Worm (Caenorhabditis elegans) whole organism, L2 larva: ENCODE data around the gene F56D6.19.
"Not testable (repeated sequence)": the region's sequence is repeated elsewhere in the genome, so short reads cannot be mapped to it uniquely, and the experiment has no call there.

Experiments used
- C34F6.9 ChIP-seq: fragments of 150-350 bp; optimal IDR thresholded peaks from 2 replicates; lab custom pipeline; 2014; ENCODE audit warnings: missing biosample characterization, missing genetic modification characterization
- F13H6.1 ChIP-seq: sonication (generic microtip); optimal IDR thresholded peaks from 2 replicates; lab custom pipeline; 2016; ENCODE audit warnings: missing genetic modification characterization, missing compliant biosample characterization
- Y55F3AM.14 ChIP-seq: fragments of 200-800 bp; sonication (Bioruptor generic); optimal IDR thresholded peaks from 2 replicates; lab custom pipeline; 2018; ENCODE audit warnings: mild to moderate bottlenecking, missing genetic modification characterization, missing compliant biosample characterization
- alr-1 ChIP-seq: fragments of 150-350 bp; optimal IDR thresholded peaks from 2 replicates; lab custom pipeline; 2014; ENCODE audit warnings: missing biosample characterization, missing genetic modification characterization
- aly-2 ChIP-seq: fragments of 150-350 bp; optimal IDR thresholded peaks from 2 replicates; lab custom pipeline; 2014; ENCODE audit warnings: missing biosample characterization, missing genetic modification characterization
- blmp-1 ChIP-seq: sonication (generic microtip); optimal IDR thresholded peaks from 2 replicates; lab custom pipeline; 2017; ENCODE audit warnings: missing genetic modification characterization, mild to moderate bottlenecking, missing compliant biosample characterization, antibody characterized with exemption, moderate library complexity; ENCODE audit not compliant: insufficient read depth
- ceh-82 ChIP-seq: fragments of 150-350 bp; optimal IDR thresholded peaks from 2 replicates; lab custom pipeline; 2014; ENCODE audit warnings: missing biosample characterization, missing genetic modification characterization
- crh-2 ChIP-seq: sonication (generic microtip); optimal IDR thresholded peaks from 2 replicates; lab custom pipeline; 2017; ENCODE audit warnings: missing biosample characterization, missing genetic modification characterization
- dmd-4 ChIP-seq: sonication (generic microtip); optimal IDR thresholded peaks from 2 replicates; lab custom pipeline; 2017; ENCODE audit warnings: missing biosample characterization, missing genetic modification characterization
- egl-27 ChIP-seq: sonication (generic microtip); optimal IDR thresholded peaks from 3 replicates; lab custom pipeline; 2017; ENCODE audit warnings: missing biosample characterization, missing genetic modification reagents, missing genetic modification characterization
- elt-1 ChIP-seq: fragments of 150-350 bp; optimal IDR thresholded peaks from 2 replicates; lab custom pipeline; 2014; ENCODE audit warnings: missing biosample characterization, missing genetic modification characterization
- fos-1 ChIP-seq: fragments of 150-350 bp; optimal IDR thresholded peaks from 2 replicates; lab custom pipeline; 2014; ENCODE audit warnings: missing biosample characterization, missing genetic modification characterization
- lin-13 ChIP-seq: fragments of 150-350 bp; optimal IDR thresholded peaks from 2 replicates; lab custom pipeline; 2014; ENCODE audit warnings: missing biosample characterization, missing genetic modification reagents, missing genetic modification characterization
- mbf-1 ChIP-seq: sonication (generic microtip); optimal IDR thresholded peaks from 2 replicates; lab custom pipeline; 2017; ENCODE audit warnings: missing biosample characterization, missing genetic modification characterization
- nhr-12 ChIP-seq: fragments of 150-350 bp; optimal IDR thresholded peaks from 2 replicates; lab custom pipeline; 2014; ENCODE audit warnings: missing biosample characterization, missing genetic modification characterization
- nhr-21 ChIP-seq: fragments of 150-350 bp; optimal IDR thresholded peaks from 2 replicates; lab custom pipeline; 2014; ENCODE audit warnings: missing biosample characterization, missing genetic modification characterization
- nhr-23 ChIP-seq: fragments of 150-350 bp; optimal IDR thresholded peaks from 2 replicates; lab custom pipeline; 2014; ENCODE audit warnings: missing biosample characterization, missing genetic modification reagents, missing genetic modification characterization
- nhr-237 ChIP-seq: fragments of 150-350 bp; optimal IDR thresholded peaks from 2 replicates; lab custom pipeline; 2014; ENCODE audit warnings: missing biosample characterization, missing genetic modification characterization
- nhr-25 ChIP-seq: fragments of 150-350 bp; sonication (generic microtip); optimal IDR thresholded peaks from 3 replicates; lab custom pipeline; 2014; ENCODE audit warnings: missing biosample characterization, missing genetic modification characterization
- nhr-6 ChIP-seq: fragments of 150-350 bp; optimal IDR thresholded peaks from 2 replicates; lab custom pipeline; 2014; ENCODE audit warnings: missing biosample characterization, missing genetic modification characterization
- nhr-77 ChIP-seq: fragments of 150-350 bp; optimal IDR thresholded peaks from 2 replicates; lab custom pipeline; 2014; ENCODE audit warnings: missing biosample characterization, missing genetic modification characterization
- peb-1 ChIP-seq: fragments of 150-350 bp; optimal IDR thresholded peaks from 2 replicates; lab custom pipeline; 2014; ENCODE audit warnings: missing biosample characterization, missing genetic modification characterization
- sma-3 ChIP-seq: sonication (generic microtip); optimal IDR thresholded peaks from 2 replicates; lab custom pipeline; 2016; ENCODE audit warnings: missing genetic modification reagents, missing genetic modification characterization, missing compliant biosample characterization
- sma-9 ChIP-seq, 2 experiments: fragments of 150-350 bp in 1 of 2; sonication (generic microtip) in 1 of 2; optimal IDR thresholded peaks; 2 replicates each; lab custom pipeline; 2014 to 2016; ENCODE audit warnings: missing genetic modification characterization in 2 of 2, mild to moderate bottlenecking in 1 of 2, missing biosample characterization in 1 of 2, missing compliant biosample characterization in 1 of 2, missing genetic modification reagents in 1 of 2, moderate library complexity in 1 of 2
- unc-39 ChIP-seq: fragments of 150-350 bp; optimal IDR thresholded peaks from 2 replicates; lab custom pipeline; 2014; ENCODE audit warnings: missing biosample characterization, missing genetic modification characterization
- unc-55 ChIP-seq: fragments of 150-350 bp; sonication (generic microtip); optimal IDR thresholded peaks from 3 replicates; lab custom pipeline; 2014; ENCODE audit warnings: missing biosample characterization, missing genetic modification reagents, missing genetic modification characterization
- zag-1 ChIP-seq: fragments of 150-350 bp; optimal IDR thresholded peaks from 2 replicates; lab custom pipeline; 2014; ENCODE audit warnings: missing biosample characterization, missing genetic modification characterization
- ztf-4 ChIP-seq: fragments of 150-350 bp; optimal IDR thresholded peaks from 2 replicates; lab custom pipeline; 2014; ENCODE audit warnings: missing biosample characterization, missing genetic modification characterization

The F56D6.19 gene

ce11 chrIV:3919506-3919905 lies 4.9 kb downstream of the F56D6.19 start, which contains the start of gene srz-19:
Gene srz-19, plus strand, starts transcription at chrIV:3919806.
- TF ChIP-seq nhr-12 (tag; lab: Kevin White, UChicago) (no peak), C34F6.9 (tag; lab: Kevin White, UChicago) (no peak), nhr-77 (tag; lab: Kevin White, UChicago) (no peak), crh-2 (tag; lab: Kevin White, UChicago) (no peak), dmd-4 (tag; lab: Kevin White, UChicago) (no peak), nhr-21 (tag; lab: Kevin White, UChicago) (no peak), nhr-25 (tag; lab: Kevin White, UChicago) (no peak), unc-39 (tag; lab: Kevin White, UChicago) (no peak), nhr-237 (tag; lab: Kevin White, UChicago) (no peak), mbf-1 (no peak), ceh-82 (tag; lab: Kevin White, UChicago) (no peak), elt-1 (tag; lab: Kevin White, UChicago) (no peak), nhr-23 (tag; lab: Kevin White, UChicago) (no peak), nhr-6 (no peak)

ce11 chrIV:3921898-3922297 lies 7.3 kb downstream of the F56D6.19 start, which contains the start of gene clec-67:
Gene clec-67, plus strand, starts transcription at chrIV:3922165.
- TF ChIP-seq sma-9 (GFP tag; optimal IDR thresholded peaks at IDR 0.05; lab: Kevin White, UChicago) (peak; percentile 40), sma-9 (tag; optimal IDR thresholded peaks at IDR 0.05; lab: Kevin White, UChicago) (no peak), elt-1 (tag; lab: Kevin White, UChicago) (no peak), fos-1 (peak; percentile 79)

ce11 chrIV:3926117-3926516 lies 11.6 kb downstream of the F56D6.19 start, which contains the start of gene clec-68:
Gene clec-68, plus strand, starts transcription at chrIV:3926417.
- TF ChIP-seq zag-1 (no peak), mbf-1 (no peak), nhr-12 (tag; lab: Kevin White, UChicago) (no peak), blmp-1 (tag; lab: Kevin White, UChicago) (no peak)
- TF ChIP-seq, all 48 proteins: peak for 0

ce11 chrIV:3932408-3932807 lies 17.8 kb downstream of the F56D6.19 start, which contains the start of gene clec-70:
Gene clec-70, plus strand, starts transcription at chrIV:3932708.
- TF ChIP-seq F13H6.1 (tag; lab: Kevin White, UChicago); nhr-6; nhr-12 (tag; lab: Kevin White, UChicago): not testable (repeated sequence)

ce11 chrIV:3937097-3937496 lies 22.5 kb downstream of the F56D6.19 start, which contains the start of gene clec-71:
Gene clec-71, plus strand, starts transcription at chrIV:3937458.
- TF ChIP-seq unc-55 (GFP tag; lab: Kevin White, UChicago) = no peak
- TF ChIP-seq peb-1 (tag; lab: Kevin White, UChicago) = no peak
- TF ChIP-seq unc-39 (tag; lab: Kevin White, UChicago) = no peak
- no peak for TF ChIP-seq aly-2
- TF ChIP-seq alr-1 (tag; lab: Kevin White, UChicago) = no peak
- TF ChIP-seq nhr-237 (tag; lab: Kevin White, UChicago) = no peak
- TF ChIP-seq ztf-4 (tag; lab: Kevin White, UChicago) = no peak
- no peak for TF ChIP-seq Y55F3AM.14
- no peak for TF ChIP-seq sma-3 (GFP tag; lab: Kevin White, UChicago)
- TF ChIP-seq blmp-1 (tag; lab: Kevin White, UChicago) = no peak
- TF ChIP-seq fos-1 = no peak
- TF ChIP-seq nhr-23 (tag; lab: Kevin White, UChicago) = no peak

- TF ChIP-seq sma-3 (GFP tag; lab: Kevin White, UChicago) (no peak), egl-27 (tag; lab: Kevin White, UChicago) (no peak), lin-13 (GFP tag; lab: Kevin White, UChicago) (no peak), unc-55 (GFP tag; lab: Kevin White, UChicago) (no peak), peb-1 (tag; lab: Kevin White, UChicago) (no peak)
Measured at ce11 chrIV:3941658-3942328, 27.2 kb downstream of the F56D6.19 start, which contains the start of gene clec-174. Gene clec-174, minus strand, starts transcription at chrIV:3941708.
